Worm (Caenorhabditis elegans): ENCODE data around the gene fbxb-44.

DNA sequence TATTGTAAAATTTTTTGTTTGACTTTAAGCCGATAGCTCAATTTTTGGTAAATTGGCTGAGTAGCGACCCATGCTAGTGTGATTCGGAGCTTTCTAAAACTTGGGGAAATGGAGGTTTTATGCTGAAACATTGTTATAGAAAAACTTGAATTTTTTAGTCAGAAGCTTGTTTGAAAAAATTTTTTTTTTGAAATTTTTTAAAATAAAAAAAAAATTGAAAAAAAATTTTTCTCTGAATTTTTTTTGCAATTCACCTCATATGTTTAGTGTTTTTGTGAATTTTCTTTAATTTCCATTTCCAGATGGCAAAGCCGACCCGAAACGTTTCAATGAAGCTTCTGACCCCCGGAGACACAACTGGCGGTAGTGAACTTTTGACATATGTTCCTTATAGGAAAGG, 9.6 kb upstream of the fbxb-44 start, which contains the start of gene Y51H7BR.4:
- TF ChIP-seq unc-62 (GFP tag; optimal IDR thresholded peaks at IDR 0.05) (no peak), tbp1 (GFP tag; optimal IDR thresholded peaks at IDR 0.05) (no peak), aptf-2 (GFP tag; conservative IDR thresholded peaks at IDR 0.05) (no peak), F49E8.2 (tag; optimal IDR thresholded peaks at IDR 0.05; ENCODE audit: insufficient read depth) (no peak), nfya-2 (GFP tag; IDR thresholded peaks at IDR 0.05) (no peak)

Data from whole organism, young adult.